Worm (Caenorhabditis elegans): ENCODE data around the gene msp-64.

The msp-64 gene

DNA sequence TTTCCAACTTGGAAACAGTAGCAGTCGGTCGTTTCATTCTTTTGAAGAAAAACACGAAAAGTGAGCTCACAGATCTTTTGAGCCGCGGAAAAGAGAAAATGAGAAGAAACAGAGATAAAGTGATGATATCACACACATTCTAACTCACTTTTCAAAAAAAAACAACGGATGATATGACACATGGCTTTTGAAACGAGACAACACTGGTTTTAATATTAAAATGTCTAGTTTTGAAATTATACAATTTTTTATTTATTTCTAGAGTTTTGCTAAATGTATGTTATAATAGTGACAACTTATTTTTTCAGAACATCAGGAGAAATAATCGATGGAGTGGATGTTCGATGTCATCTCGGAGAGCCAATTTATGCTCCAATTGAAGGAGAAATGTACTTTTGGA is 17.6 kb downstream of the msp-64 start, which contains the start of gene K05F1.14:
K05F1.14 (minus strand) TSS at position 101 of the 400 bp plus-strand sequence.
- TF ChIP-seq dpff-1 (tag; optimal IDR thresholded peaks at IDR 0.05) (no peak), F57C9.4 (tag; optimal IDR thresholded peaks at IDR 0.05) (no peak), atf-7 (tag; optimal IDR thresholded peaks at IDR 0.05) (no peak), Y53G8AR.9 (GFP tag; conservative IDR thresholded peaks at IDR 0.05) (no peak), athp-1 (tag; optimal IDR thresholded peaks at IDR 0.05) (no peak), lsy-27 (tag; optimal IDR thresholded peaks at IDR 0.05; ENCODE audit: borderline replicate concordance, insufficient read depth) (no peak), ceh-27 (GFP tag; optimal IDR thresholded peaks at IDR 0.05) (no peak), tbp1 (GFP tag; optimal IDR thresholded peaks at IDR 0.05) (no peak), T26A5.8 (tag; optimal IDR thresholded peaks at IDR 0.05) (no peak), madf-10 (tag; optimal IDR thresholded peaks at IDR 0.05) (no peak), ceh-40 (GFP tag; IDR thresholded peaks at IDR 0.05) (no peak), egrh-3 (GFP tag; IDR thresholded peaks at IDR 0.05) (no peak), him-1 (tag; optimal IDR thresholded peaks at IDR 0.05) (no peak), ceh-100 (GFP tag; IDR thresholded peaks at IDR 0.05) (no peak), nhr-179 (tag; optimal IDR thresholded peaks at IDR 0.05) (no peak), akir-1 (GFP tag; optimal IDR thresholded peaks at IDR 0.05) (no peak), ztf-18 (tag; optimal IDR thresholded peaks at IDR 0.05) (no peak)

- TF ChIP-seq D2030.7 (GFP tag; IDR thresholded peaks at IDR 0.05) (no peak), nhr-90 (tag; optimal IDR thresholded peaks at IDR 0.05) (no peak), hmg-20 (GFP tag; IDR thresholded peaks at IDR 0.05) (no peak), lsy-27 (tag; optimal IDR thresholded peaks at IDR 0.05; ENCODE audit: borderline replicate concordance, insufficient read depth) (no peak), B0019.2 (GFP tag; conservative IDR thresholded peaks at IDR 0.05) (no peak), lir-1 (GFP tag; conservative IDR thresholded peaks at IDR 0.05) (no peak), ama-1 (optimal IDR thresholded peaks at IDR 0.05) (no peak), ama-1 (GFP tag; optimal IDR thresholded peaks at IDR 0.05) (no peak), madf-3 (GFP tag; IDR thresholded peaks at IDR 0.05) (no peak)
Measured at ce11 chrII:5790313-5790773, 19.8 kb downstream of the msp-64 start, which contains the start of gene lect-2. Gene lect-2 (plus strand): TSS chrII:5790723.

- no peak for TF ChIP-seq F55B11.4 (tag; optimal IDR thresholded peaks at IDR 0.05; ENCODE audit: borderline replicate concordance, insufficient read depth)
- TF ChIP-seq ceh-79 (tag; optimal IDR thresholded peaks at IDR 0.05): no peak
- no peak for TF ChIP-seq him-1 (tag; optimal IDR thresholded peaks at IDR 0.05)
- TF ChIP-seq F10E7.11 (tag; optimal IDR thresholded peaks at IDR 0.05): no peak
- no peak for TF ChIP-seq let-607 (tag; optimal IDR thresholded peaks at IDR 0.05)
- no peak for TF ChIP-seq tlf-1 (GFP tag; optimal IDR thresholded peaks at IDR 0.05)
- no peak for TF ChIP-seq tbp1 (GFP tag; optimal IDR thresholded peaks at IDR 0.05)
- TF ChIP-seq Y56A3A.18 (GFP tag; IDR thresholded peaks at IDR 0.05): no peak
- no peak for TF ChIP-seq F39B2.1 (GFP tag; IDR thresholded peaks at IDR 0.05)
- no peak for TF ChIP-seq attf-3 (GFP tag; conservative IDR thresholded peaks at IDR 0.05)
- no peak for TF ChIP-seq lir-1 (GFP tag; conservative IDR thresholded peaks at IDR 0.05)
- no peak for TF ChIP-seq lsy-27 (tag; optimal IDR thresholded peaks at IDR 0.05; ENCODE audit: borderline replicate concordance, insufficient read depth)
- TF ChIP-seq ztf-26 (tag; optimal IDR thresholded peaks at IDR 0.05): no peak
- TF ChIP-seq hrde-1 (tag; optimal IDR thresholded peaks at IDR 0.05; ENCODE audit: borderline replicate concordance): no peak
- TF ChIP-seq rpc-1 (optimal IDR thresholded peaks at IDR 0.05): no peak
- no peak for TF ChIP-seq rpc-1 (tag; optimal IDR thresholded peaks at IDR 0.05)
- no peak for TF ChIP-seq atf-7 (tag; optimal IDR thresholded peaks at IDR 0.05)
- no peak for TF ChIP-seq ztf-28 (GFP tag; IDR thresholded peaks at IDR 0.05)
Measured at ce11 chrII:5788815-5789214, 21.3 kb downstream of the msp-64 start, which contains the start of gene K05F1.13. Gene K05F1.13 (plus strand): TSS chrII:5789115.
